Fruit fly (Drosophila melanogaster) whole organism, embryonic: ENCODE data around the gene CG8312.

ENCODE experiments used
- CG10654 ChIP-seq: fragments of 200-800 bp; sonication (Bioruptor generic); optimal IDR thresholded peaks from 2 replicates; lab custom pipeline; 2016; ENCODE audit warnings: missing biosample characterization, missing genetic modification characterization
- CG11456 ChIP-seq: fragments of 200-800 bp; sonication (Bioruptor generic); IDR thresholded peaks from 3 replicates; pipeline ENCODE4 v1.3.6; 2022; ENCODE audit warnings: missing biosample characterization, missing genetic modification characterization
- CG13287 ChIP-seq: fragments of 200-800 bp; sonication (Bioruptor generic); IDR thresholded peaks from 2 replicates; pipeline ENCODE4 v1.3.6; 2022; ENCODE audit warnings: missing biosample characterization, missing genetic modification characterization; ENCODE audit not compliant: partially characterized antibody
- CG13296 ChIP-seq: fragments of 200-800 bp; sonication (Bioruptor generic); optimal IDR thresholded peaks from 3 replicates; lab custom pipeline; 2018; ENCODE audit warnings: missing biosample characterization, mild to moderate bottlenecking, missing genetic modification characterization
- CG13624 ChIP-seq: fragments of 200-800 bp; sonication (Bioruptor generic); optimal IDR thresholded peaks from 2 replicates; lab custom pipeline; 2016; ENCODE audit warnings: missing biosample characterization, missing genetic modification characterization
- CG14965 ChIP-seq: fragments of 200-800 bp; sonication (Bioruptor generic); optimal IDR thresholded peaks from 2 replicates; lab custom pipeline; 2016; ENCODE audit warnings: missing biosample characterization, missing genetic modification characterization, borderline replicate concordance
- CG17361 ChIP-seq: fragments of 200-800 bp; sonication (Bioruptor generic); IDR thresholded peaks from 3 replicates; pipeline ENCODE4 v1.3.6; 2022; ENCODE audit warnings: missing biosample characterization, missing genetic modification characterization
- CG2199 ChIP-seq: fragments of 200-800 bp; sonication (Bioruptor generic); IDR thresholded peaks from 3 replicates; pipeline ENCODE4 v1.3.6; 2022; ENCODE audit warnings: missing biosample characterization, missing genetic modification characterization
- CG3163 ChIP-seq: fragments of 200-800 bp; sonication (Bioruptor generic); optimal IDR thresholded peaks from 3 replicates; lab custom pipeline; 2016; ENCODE audit warnings: missing biosample characterization, missing genetic modification characterization
- CG32767 ChIP-seq: fragments of 200-800 bp; sonication (Bioruptor generic); IDR thresholded peaks from 2 replicates; pipeline ENCODE4 v1.3.6; 2022; ENCODE audit warnings: missing biosample characterization, missing genetic modification characterization
- CG3281 ChIP-seq: fragments of 200-800 bp; sonication (Bioruptor generic); optimal IDR thresholded peaks from 3 replicates; lab custom pipeline; 2017; ENCODE audit warnings: missing biosample characterization, mild to moderate bottlenecking, missing genetic modification characterization
- CG3407 ChIP-seq: fragments of 200-800 bp; sonication (Bioruptor generic); optimal IDR thresholded peaks from 2 replicates; lab custom pipeline; 2018; ENCODE audit warnings: missing biosample characterization, mild to moderate bottlenecking, missing genetic modification characterization
- CG4730 ChIP-seq: fragments of 200-800 bp; sonication (Bioruptor generic); IDR thresholded peaks from 2 replicates; pipeline ENCODE4 v1.3.6; 2022; ENCODE audit warnings: missing biosample characterization, missing genetic modification characterization
- CG6654 ChIP-seq: fragments of 200-800 bp; sonication (Bioruptor generic); optimal IDR thresholded peaks from 2 replicates; lab custom pipeline; 2017; ENCODE audit warnings: missing biosample characterization, mild to moderate bottlenecking, missing genetic modification characterization
- CG6791 ChIP-seq: fragments of 200-800 bp; sonication (Bioruptor generic); IDR thresholded peaks from 3 replicates; pipeline ENCODE4 v1.3.6; 2022; ENCODE audit warnings: missing biosample characterization, missing genetic modification characterization; ENCODE audit not compliant: partially characterized antibody
- CHES-1-like ChIP-seq: fragments of 200-800 bp; sonication (Bioruptor generic); optimal IDR thresholded peaks from 2 replicates; lab custom pipeline; 2016; ENCODE audit warnings: missing biosample characterization, missing genetic modification characterization
- D ChIP-seq, 2 experiments: fragments of 200-800 bp in 1 of 2; fragments of >200 bp in 1 of 2; sonication (Bioruptor generic) in 1 of 2; optimal IDR thresholded peaks; 2 replicates in 1 of 2; 3 replicates in 1 of 2; lab custom pipeline; 2017; ENCODE audit warnings: mild to moderate bottlenecking in 1 of 2, missing biosample characterization in 1 of 2, missing genetic modification characterization in 1 of 2, missing genetic modification reagents in 1 of 2
- E2f2 ChIP-seq: fragments of 200-800 bp; sonication (Bioruptor generic); IDR thresholded peaks from 2 replicates; pipeline ENCODE4 v1.3.6; 2022; ENCODE audit warnings: missing biosample characterization, missing genetic modification characterization
- Hr78 ChIP-seq, 2 experiments: fragments of 200-800 bp in 1 of 2; fragments of >200 bp in 1 of 2; sonication (Bioruptor generic) in 1 of 2; optimal IDR thresholded peaks; 2 replicates each; lab custom pipeline; 2017 to 2019; ENCODE audit warnings: missing biosample characterization in 2 of 2, missing genetic modification characterization in 2 of 2, mild to moderate bottlenecking in 1 of 2, moderate library complexity in 1 of 2
- Lhr ChIP-seq: fragments of 200-800 bp; sonication (Bioruptor generic); optimal IDR thresholded peaks from 3 replicates; lab custom pipeline; 2017; ENCODE audit warnings: mild to moderate bottlenecking, missing biosample characterization, missing genetic modification reagents, missing genetic modification characterization
- Lpt ChIP-seq: fragments of >200 bp; optimal IDR thresholded peaks from 2 replicates; lab custom pipeline; 2018; ENCODE audit warnings: missing biosample characterization, missing genetic modification characterization
- Mes4 ChIP-seq: fragments of 200-800 bp; sonication (Bioruptor generic); optimal IDR thresholded peaks from 2 replicates; lab custom pipeline; 2016; ENCODE audit warnings: missing biosample characterization, missing genetic modification characterization
- Nf-YA ChIP-seq: fragments of 200-800 bp; sonication (Bioruptor generic); IDR thresholded peaks from 2 replicates; pipeline ENCODE4 v1.3.6; 2022; ENCODE audit warnings: missing biosample characterization, missing genetic modification characterization
- Oli ChIP-seq: fragments of 200-800 bp; sonication (Bioruptor generic); optimal IDR thresholded peaks from 2 replicates; lab custom pipeline; 2018; ENCODE audit warnings: missing biosample characterization, mild to moderate bottlenecking, missing genetic modification characterization, moderate library complexity
- Sry-δ ChIP-seq: fragments of 200-800 bp; sonication (Bioruptor generic); optimal IDR thresholded peaks from 2 replicates; lab custom pipeline; 2016; ENCODE audit warnings: missing biosample characterization, missing genetic modification characterization
- Stat92E ChIP-seq, 3 experiments: fragments of >200 bp in 2 of 3; fragments of 200-800 bp in 1 of 3; sonication (Bioruptor generic) in 1 of 3; optimal IDR thresholded peaks; 2 replicates each; lab custom pipeline; 2017 to 2019; ENCODE audit warnings: missing biosample characterization in 3 of 3, missing genetic modification characterization in 3 of 3, mild to moderate bottlenecking in 1 of 3, moderate library complexity in 1 of 3
- bab2 ChIP-seq: fragments of 200-800 bp; sonication (Bioruptor generic); optimal IDR thresholded peaks from 2 replicates; lab custom pipeline; 2016; ENCODE audit warnings: missing biosample characterization, missing genetic modification characterization
- chn ChIP-seq: fragments of 200-800 bp; sonication (Bioruptor generic); optimal IDR thresholded peaks from 2 replicates; lab custom pipeline; 2016; ENCODE audit warnings: missing biosample characterization, missing genetic modification characterization
- croc ChIP-seq: fragments of 200-800 bp; sonication (Bioruptor generic); conservative IDR thresholded peaks from 3 replicates; pipeline ENCODE4 v1.3.6; 2022; ENCODE audit warnings: missing biosample characterization, missing genetic modification characterization
- cwo ChIP-seq: fragments of 200-800 bp; sonication (Bioruptor generic); optimal IDR thresholded peaks from 3 replicates; lab custom pipeline; 2017; ENCODE audit warnings: missing biosample characterization, missing genetic modification characterization, mild to moderate bottlenecking, moderate library complexity, missing genetic modification reagents
- danr ChIP-seq: fragments of 200-800 bp; sonication (Bioruptor generic); IDR thresholded peaks from 2 replicates; pipeline ENCODE4 v1.3.6; 2022; ENCODE audit warnings: missing biosample characterization, missing genetic modification characterization
- disco-r ChIP-seq: fragments of 200-800 bp; sonication (Bioruptor generic); optimal IDR thresholded peaks from 2 replicates; lab custom pipeline; 2016; ENCODE audit warnings: missing biosample characterization, missing genetic modification characterization
- dysf ChIP-seq: fragments of 200-800 bp; sonication (Bioruptor generic); IDR thresholded peaks from 3 replicates; pipeline ENCODE4 v1.3.6; 2022; ENCODE audit warnings: missing biosample characterization, missing genetic modification characterization
- eve ChIP-seq, 2 experiments: fragments of >200 bp; optimal IDR thresholded peaks; 2 replicates each; lab custom pipeline; 2017; ENCODE audit warnings: missing biosample characterization in 2 of 2, missing genetic modification characterization in 2 of 2
- gem ChIP-seq: fragments of 200-800 bp; sonication (Bioruptor generic); optimal IDR thresholded peaks from 2 replicates; lab custom pipeline; 2019; ENCODE audit warnings: missing biosample characterization, mild to moderate bottlenecking, missing genetic modification characterization, moderate library complexity
- hbn ChIP-seq: fragments of 200-800 bp; sonication (Bioruptor generic); IDR thresholded peaks from 2 replicates; pipeline ENCODE4 v1.3.6; 2022; ENCODE audit warnings: missing biosample characterization, missing genetic modification characterization; ENCODE audit not compliant: partially characterized antibody
- hth ChIP-seq: fragments of >200 bp; optimal IDR thresholded peaks from 2 replicates; lab custom pipeline; 2017; ENCODE audit warnings: inconsistent platforms
- nom ChIP-seq: fragments of 200-800 bp; sonication (Bioruptor generic); optimal IDR thresholded peaks from 2 replicates; lab custom pipeline; 2017; ENCODE audit warnings: missing biosample characterization, missing genetic modification characterization, mild to moderate bottlenecking, moderate library complexity, missing genetic modification reagents
- oc ChIP-seq: fragments of 200-800 bp; sonication (Bioruptor generic); optimal IDR thresholded peaks from 2 replicates; lab custom pipeline; 2018; ENCODE audit warnings: missing biosample characterization, mild to moderate bottlenecking, missing genetic modification characterization, moderate library complexity
- p53 ChIP-seq: fragments of 200-800 bp; sonication (Bioruptor generic); optimal IDR thresholded peaks from 2 replicates; lab custom pipeline; 2016; ENCODE audit warnings: missing biosample characterization, missing genetic modification characterization
- peb ChIP-seq: fragments of 200-800 bp; sonication (Bioruptor generic); IDR thresholded peaks from 2 replicates; pipeline ENCODE4 v1.3.6; 2022; ENCODE audit warnings: missing biosample characterization, missing genetic modification characterization
- sc ChIP-seq, 3 experiments: fragments of >200 bp in 2 of 3; fragments of 200-800 bp in 1 of 3; sonication (Bioruptor generic) in 1 of 3; optimal IDR thresholded peaks; 2 replicates in 2 of 3; 3 replicates in 1 of 3; lab custom pipeline; 2017; ENCODE audit warnings: mild to moderate bottlenecking in 1 of 3, missing biosample characterization in 1 of 3, missing genetic modification characterization in 1 of 3, missing genetic modification reagents in 1 of 3
- schlank ChIP-seq: fragments of 200-800 bp; sonication (Bioruptor generic); optimal IDR thresholded peaks from 2 replicates; lab custom pipeline; 2018; ENCODE audit warnings: missing biosample characterization, mild to moderate bottlenecking, missing genetic modification characterization
- shn ChIP-seq: fragments of 200-800 bp; sonication (Bioruptor generic); optimal IDR thresholded peaks from 3 replicates; lab custom pipeline; 2016; ENCODE audit warnings: missing biosample characterization, missing genetic modification characterization
- stwl ChIP-seq: fragments of 200-800 bp; sonication (Bioruptor generic); optimal IDR thresholded peaks from 3 replicates; lab custom pipeline; 2018; ENCODE audit warnings: missing biosample characterization, mild to moderate bottlenecking, missing genetic modification characterization, moderate library complexity
- tgo ChIP-seq: fragments of 200-800 bp; sonication (Bioruptor generic); IDR thresholded peaks from 3 replicates; pipeline ENCODE4 v1.3.6; 2022; ENCODE audit warnings: missing biosample characterization, missing genetic modification characterization
- unc-4 ChIP-seq: fragments of 200-800 bp; sonication (Bioruptor generic); IDR thresholded peaks from 2 replicates; pipeline ENCODE4 v1.3.6; 2022; ENCODE audit warnings: missing biosample characterization, missing genetic modification characterization; ENCODE audit not compliant: partially characterized antibody
- vvl ChIP-seq: fragments of 200-800 bp; sonication (Bioruptor generic); IDR thresholded peaks from 2 replicates; pipeline ENCODE4 v1.3.6; 2022; ENCODE audit warnings: missing biosample characterization, missing genetic modification characterization

CG8312 gene

DNA sequence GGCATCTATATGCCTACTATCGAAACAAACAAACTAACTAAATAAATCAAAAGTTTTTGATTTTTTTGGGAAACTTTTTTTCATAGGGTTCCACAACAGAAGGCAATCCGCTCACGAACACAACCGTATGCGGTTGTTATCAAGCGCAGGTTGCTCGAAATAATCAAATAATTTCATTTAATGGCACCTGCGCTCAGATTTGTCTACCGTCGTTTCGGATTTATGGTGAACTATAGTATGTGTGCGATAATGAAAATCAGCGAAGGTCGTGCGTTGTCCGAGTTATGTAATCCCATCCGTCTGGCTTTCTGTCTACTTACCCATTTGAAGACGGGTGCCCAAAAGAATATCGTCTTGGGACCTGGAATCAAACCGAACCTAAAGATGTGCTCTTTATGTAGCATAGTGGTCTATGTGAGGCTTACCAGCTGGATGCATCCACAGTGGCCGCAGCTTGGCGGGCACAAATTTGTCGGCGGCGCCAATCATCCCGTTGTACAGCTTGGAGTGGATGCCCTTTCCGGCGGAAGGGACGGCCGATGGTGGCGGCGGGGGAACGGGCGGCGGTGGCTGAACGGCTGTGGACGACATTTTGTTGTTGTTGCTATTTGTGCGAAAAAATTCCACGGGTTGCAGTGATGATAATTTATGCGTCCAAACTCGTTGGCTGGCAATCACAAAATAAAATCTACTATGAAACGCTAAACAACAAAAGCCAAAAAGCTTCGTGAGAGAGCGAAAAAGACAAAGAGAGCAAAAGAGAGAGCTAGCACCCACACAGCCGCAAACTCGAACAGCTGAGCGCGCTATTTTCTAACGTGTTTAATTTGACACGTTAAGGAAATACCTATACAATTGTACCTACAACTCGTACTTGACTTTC lies 17.9 kb upstream of the CG8312 start (continued):
- TF ChIP-seq sc (optimal IDR thresholded peaks at IDR 0.05; lab: Kevin White, UChicago) = no peak
- TF ChIP-seq sc (GFP tag; optimal IDR thresholded peaks at IDR 0.05; lab: Kevin White, UChicago) = no peak
- TF ChIP-seq Hr78 (GFP tag; optimal IDR thresholded peaks at IDR 0.05; lab: Kevin White, UChicago) = no peak
- no peak for TF ChIP-seq CG3163 (GFP tag; lab: Kevin White, UChicago)
- TF ChIP-seq peb (GFP tag; lab: Robert Waterston, UW) = no peak
- peak; percentile 36 for TF ChIP-seq unc-4 (GFP tag; lab: Robert Waterston, UW)
- no peak for TF ChIP-seq Lhr (GFP tag; lab: Kevin White, UChicago)
- TF ChIP-seq CG13296 = no peak
- no peak for TF ChIP-seq Lpt (GFP tag; lab: Kevin White, UChicago)
- TF ChIP-seq p53 (GFP tag; lab: Kevin White, UChicago) = no peak
- peak; percentile 31; the same call in 1 of the 3 replicates for TF ChIP-seq CG11456 (GFP tag; lab: Robert Waterston, UW)
- TF ChIP-seq D (optimal IDR thresholded peaks at IDR 0.05; lab: Kevin White, UChicago) = no peak
- no peak for TF ChIP-seq D (GFP tag; optimal IDR thresholded peaks at IDR 0.05; lab: Kevin White, UChicago)
- no peak for TF ChIP-seq CG4730 (GFP tag; lab: Robert Waterston, UW)
- no peak for TF ChIP-seq oc (tag; lab: Kevin White, UChicago)
- TF ChIP-seq E2f2 (GFP tag; lab: Robert Waterston, UW) = no peak
- TF ChIP-seq Stat92E (GFP tag; optimal IDR thresholded peaks at IDR 0.05; lab: Kevin White, UChicago) = no peak
- no peak for TF ChIP-seq schlank (tag; lab: Kevin White, UChicago)
- no peak for TF ChIP-seq CG3281 (GFP tag; lab: Kevin White, UChicago)
- TF ChIP-seq CG17361 (GFP tag; lab: Robert Waterston, UW) = no peak
- TF ChIP-seq Oli (tag; lab: Kevin White, UChicago) = no peak
- peak; percentile 74 for TF ChIP-seq vvl (GFP tag; lab: Robert Waterston, UW)
- TF ChIP-seq bab2 (GFP tag; lab: Kevin White, UChicago) = no peak
- no peak for TF ChIP-seq danr (GFP tag; lab: Robert Waterston, UW)
- TF ChIP-seq CG13624 (GFP tag; lab: Kevin White, UChicago) = no peak
- no peak for TF ChIP-seq disco-r (GFP tag; lab: Kevin White, UChicago)
- TF ChIP-seq nom = no peak
- TF ChIP-seq Mes4 (GFP tag; lab: Kevin White, UChicago) = no peak
- no peak for TF ChIP-seq chn (GFP tag; lab: Kevin White, UChicago)
- no peak for TF ChIP-seq tgo (GFP tag; lab: Robert Waterston, UW)
- TF ChIP-seq CG6791 (GFP tag; lab: Robert Waterston, UW) = no peak; the same call in 2 of the 3 replicates
- TF ChIP-seq CG14965 (GFP tag; lab: Kevin White, UChicago) = no peak
- no peak for TF ChIP-seq shn (GFP tag; lab: Kevin White, UChicago)
- TF ChIP-seq croc (GFP tag; lab: Robert Waterston, UW) = no peak
- no peak for TF ChIP-seq Sry-δ (GFP tag; lab: Kevin White, UChicago)
- no peak for TF ChIP-seq CHES-1-like
- TF ChIP-seq CG32767 (GFP tag; lab: Robert Waterston, UW) = no peak
- 0 out of 3 replicates have a peak, but pooled peaks have one; percentile 40 for TF ChIP-seq CG2199
- no peak for TF ChIP-seq hth (lab: Kevin White, UChicago)
- no peak for TF ChIP-seq cwo (GFP tag; lab: Kevin White, UChicago)
- TF ChIP-seq eve (GFP tag; optimal IDR thresholded peaks at IDR 0.05; lab: Kevin White, UChicago) = no peak
- TF ChIP-seq CG13287 (GFP tag; lab: Robert Waterston, UW) = peak; percentile 10; the same call in 1 of the 2 replicates
- no peak for TF ChIP-seq gem
- no peak for TF ChIP-seq CG6654 (GFP tag; lab: Kevin White, UChicago)
- no peak for TF ChIP-seq hbn (GFP tag; lab: Robert Waterston, UW)
- no peak for TF ChIP-seq dysf (GFP tag; lab: Robert Waterston, UW)
- no peak for TF ChIP-seq CG3407
- TF ChIP-seq Nf-YA = no peak
- no peak for TF ChIP-seq stwl (tag; lab: Kevin White, UChicago)
- TF ChIP-seq CG10654 (GFP tag; lab: Kevin White, UChicago) = no peak
